Worm (Caenorhabditis elegans) whole organism, young adult: Measurements from ENCODE around the gene Y55B1AR.2.

Experiments used
- B0336.3 ChIP-seq: fragments of 200-800 bp; sonication (Bioruptor generic); IDR thresholded peaks from 2 replicates; pipeline ENCODE4 v1.3.6; 2022; ENCODE audit warnings: missing genetic modification characterization, missing compliant biosample characterization
- C06A6.2 ChIP-seq: fragments of 200-800 bp; sonication (Bioruptor generic); conservative IDR thresholded peaks from 2 replicates; pipeline ENCODE4 v1.3.6; 2022; ENCODE audit warnings: missing genetic modification characterization, missing compliant biosample characterization
- C17E4.6 ChIP-seq: fragments of 200-800 bp; sonication (Bioruptor generic); IDR thresholded peaks from 2 replicates; pipeline ENCODE4 v1.3.6; 2022; ENCODE audit warnings: missing genetic modification reagents, missing genetic modification characterization, missing compliant biosample characterization
- F23B12.7 ChIP-seq: sonication (generic microtip); optimal IDR thresholded peaks from 2 replicates; lab custom pipeline; 2017; ENCODE audit warnings: missing genetic modification characterization, mild to moderate bottlenecking, missing compliant biosample characterization, antibody characterized with exemption, moderate library complexity; ENCODE audit not compliant: insufficient read depth
- F37B4.10 ChIP-seq: fragments of 200-800 bp; sonication (Bioruptor generic); IDR thresholded peaks from 2 replicates; pipeline ENCODE4 v1.3.6; 2022; ENCODE audit warnings: missing genetic modification characterization, missing compliant biosample characterization
- F52B5.7 ChIP-seq: sonication (generic microtip); optimal IDR thresholded peaks from 2 replicates; lab custom pipeline; 2016; ENCODE audit warnings: mild to moderate bottlenecking, missing genetic modification characterization, missing compliant biosample characterization
- T07F8.4 ChIP-seq: sonication (generic microtip); optimal IDR thresholded peaks from 2 replicates; lab custom pipeline; 2016; ENCODE audit warnings: mild to moderate bottlenecking, missing genetic modification characterization, moderate library complexity, missing compliant biosample characterization
- T26A5.8 ChIP-seq: sonication (generic microtip); optimal IDR thresholded peaks from 2 replicates; lab custom pipeline; 2016; ENCODE audit warnings: missing genetic modification characterization, missing compliant biosample characterization
- Y67H2A.10 ChIP-seq: fragments of 200-800 bp; sonication (Bioruptor generic); conservative IDR thresholded peaks from 2 replicates; pipeline ENCODE4 v1.3.6; 2022; ENCODE audit warnings: missing genetic modification reagents, missing genetic modification characterization, missing compliant biosample characterization
- akir-1 ChIP-seq: fragments of 200-800 bp; sonication (Bioruptor generic); optimal IDR thresholded peaks from 2 replicates; lab custom pipeline; 2018; ENCODE audit warnings: mild to moderate bottlenecking, missing genetic modification characterization, moderate library complexity, missing compliant biosample characterization
- ama-1 ChIP-seq, 3 experiments: fragments of 150-350 bp in 1 of 3; sonication (generic microtip) in 2 of 3; optimal IDR thresholded peaks; 2 replicates each; lab custom pipeline; 2014 to 2018; ENCODE audit warnings: missing biosample characterization in 2 of 3, missing genetic modification characterization in 2 of 3, missing genetic modification reagents in 2 of 3
- aptf-3 ChIP-seq: fragments of 200-800 bp; sonication (Bioruptor generic); IDR thresholded peaks from 2 replicates; pipeline ENCODE4 v1.3.6; 2022; ENCODE audit warnings: missing genetic modification characterization, missing compliant biosample characterization
- athp-1 ChIP-seq: sonication (generic microtip); optimal IDR thresholded peaks from 2 replicates; lab custom pipeline; 2017; ENCODE audit warnings: mild to moderate bottlenecking, missing genetic modification characterization, missing compliant biosample characterization
- ccch-3 ChIP-seq: fragments of 200-800 bp; sonication (Bioruptor generic); optimal IDR thresholded peaks from 2 replicates; lab custom pipeline; 2018; ENCODE audit warnings: mild to moderate bottlenecking, missing genetic modification characterization, missing compliant biosample characterization
- cebp-1 ChIP-seq, 2 experiments: fragments of 200-800 bp in 1 of 2; sonication (Bioruptor generic) in 1 of 2; sonication (generic microtip) in 1 of 2; IDR thresholded peaks in 1 of 2; optimal IDR thresholded peaks in 1 of 2; 2 replicates each; pipeline versions ENCODE4 v1.3.6 to Lab custom; 2017 to 2022; ENCODE audit warnings: missing compliant biosample characterization in 2 of 2, missing genetic modification characterization in 2 of 2, mild to moderate bottlenecking in 1 of 2, missing genetic modification reagents in 1 of 2, moderate library complexity in 1 of 2
- cebp-2 ChIP-seq: fragments of 200-800 bp; sonication (Bioruptor generic); IDR thresholded peaks from 2 replicates; pipeline ENCODE4 v1.3.6; 2022; ENCODE audit warnings: missing genetic modification characterization, missing compliant biosample characterization
- ceh-27 ChIP-seq: fragments of 200-800 bp; sonication (Bioruptor generic); optimal IDR thresholded peaks from 2 replicates; lab custom pipeline; 2018; ENCODE audit warnings: mild to moderate bottlenecking, missing genetic modification characterization, moderate library complexity, missing compliant biosample characterization
- ceh-40 ChIP-seq: fragments of 200-800 bp; sonication (Bioruptor generic); IDR thresholded peaks from 2 replicates; pipeline ENCODE4 v1.3.6; 2022; ENCODE audit warnings: missing genetic modification characterization, missing compliant biosample characterization
- ceh-58 ChIP-seq: fragments of 200-800 bp; sonication (Bioruptor generic); IDR thresholded peaks from 2 replicates; pipeline ENCODE4 v1.3.6; 2022; ENCODE audit warnings: missing genetic modification characterization, missing compliant biosample characterization
- efl-1 ChIP-seq: fragments of 150-350 bp; optimal IDR thresholded peaks from 2 replicates; lab custom pipeline; 2014; ENCODE audit warnings: missing biosample characterization, missing genetic modification reagents, missing genetic modification characterization
- gei-17 ChIP-seq: fragments of 200-800 bp; sonication (Bioruptor generic); optimal IDR thresholded peaks from 2 replicates; lab custom pipeline; 2018; ENCODE audit warnings: mild to moderate bottlenecking, missing genetic modification characterization, missing compliant biosample characterization
- him-1 ChIP-seq: sonication (generic microtip); optimal IDR thresholded peaks from 2 replicates; lab custom pipeline; 2016; ENCODE audit warnings: missing genotype, missing genetic modification reagents, missing genetic modification characterization, missing compliant biosample characterization
- hmg-20 ChIP-seq: fragments of 200-800 bp; sonication (Bioruptor generic); IDR thresholded peaks from 2 replicates; pipeline ENCODE4 v1.3.6; 2022; ENCODE audit warnings: missing genetic modification reagents, missing genetic modification characterization, missing compliant biosample characterization
- lag-1 ChIP-seq: fragments of 200-800 bp; sonication (Bioruptor generic); IDR thresholded peaks from 2 replicates; pipeline ENCODE4 v1.3.6; 2022; ENCODE audit warnings: missing genetic modification reagents, missing genetic modification characterization, missing compliant biosample characterization
- let-526 ChIP-seq: fragments of 200-800 bp; sonication (Bioruptor generic); IDR thresholded peaks from 2 replicates; pipeline ENCODE4 v1.3.6; 2022; ENCODE audit warnings: missing genetic modification reagents, missing genetic modification characterization, missing compliant biosample characterization
- lir-1 ChIP-seq: fragments of 200-800 bp; sonication (Bioruptor generic); conservative IDR thresholded peaks from 2 replicates; pipeline ENCODE4 v1.3.6; 2022; ENCODE audit warnings: missing genetic modification reagents, missing genetic modification characterization, missing compliant biosample characterization
- madf-10 ChIP-seq: sonication (generic microtip); optimal IDR thresholded peaks from 2 replicates; lab custom pipeline; 2016; ENCODE audit warnings: mild to moderate bottlenecking, missing genetic modification characterization, missing compliant biosample characterization
- madf-8 ChIP-seq: fragments of 200-800 bp; sonication (Bioruptor generic); conservative IDR thresholded peaks from 2 replicates; pipeline ENCODE4 v1.3.6; 2022; ENCODE audit warnings: missing genetic modification reagents, missing genetic modification characterization, missing compliant biosample characterization
- mcd-1 ChIP-seq: fragments of 200-800 bp; sonication (Bioruptor generic); IDR thresholded peaks from 2 replicates; pipeline ENCODE4 v1.3.6; 2022; ENCODE audit warnings: missing genetic modification reagents, missing genetic modification characterization, missing compliant biosample characterization
- nhr-120 ChIP-seq: fragments of 200-800 bp; sonication (Bioruptor generic); IDR thresholded peaks from 2 replicates; pipeline ENCODE4 v1.3.6; 2022; ENCODE audit warnings: missing genetic modification characterization, missing compliant biosample characterization
- nhr-90 ChIP-seq: sonication (generic microtip); optimal IDR thresholded peaks from 2 replicates; lab custom pipeline; 2016; ENCODE audit warnings: missing genotype, mild to moderate bottlenecking, missing genetic modification characterization, missing compliant biosample characterization
- pbrm-1 ChIP-seq: fragments of 200-800 bp; sonication (Bioruptor generic); IDR thresholded peaks from 2 replicates; pipeline ENCODE4 v1.3.6; 2022; ENCODE audit warnings: missing genetic modification reagents, missing genetic modification characterization, missing compliant biosample characterization
- pha-4 ChIP-seq: fragments of 150-350 bp; sonication (generic microtip); optimal IDR thresholded peaks from 2 replicates; lab custom pipeline; 2014; ENCODE audit warnings: missing biosample characterization, missing genetic modification reagents, missing genetic modification characterization
- rcor-1 ChIP-seq: fragments of 200-800 bp; sonication (Bioruptor generic); IDR thresholded peaks from 2 replicates; pipeline ENCODE4 v1.3.6; 2022; ENCODE audit warnings: missing genetic modification reagents, missing genetic modification characterization, missing compliant biosample characterization
- rec-8 ChIP-seq, 2 experiments: sonication (generic microtip); optimal IDR thresholded peaks; 2 replicates each; lab custom pipeline; 2016; ENCODE audit warnings: mild to moderate bottlenecking in 2 of 2, missing genetic modification characterization in 2 of 2, missing genetic modification reagents in 2 of 2, missing genotype in 2 of 2, missing biosample characterization in 1 of 2, missing compliant biosample characterization in 1 of 2, moderate library complexity in 1 of 2
- rpc-1 ChIP-seq, 2 experiments: fragments of 150-350 bp in 1 of 2; sonication (generic microtip) in 1 of 2; optimal IDR thresholded peaks; 2 replicates each; lab custom pipeline; 2014 to 2018; ENCODE audit warnings: missing biosample characterization in 1 of 2, missing genetic modification characterization in 1 of 2, missing genetic modification reagents in 1 of 2, missing genotype in 1 of 2
- somi-1 ChIP-seq: fragments of 200-800 bp; sonication (Bioruptor generic); optimal IDR thresholded peaks from 2 replicates; lab custom pipeline; 2018; ENCODE audit warnings: mild to moderate bottlenecking, missing genetic modification characterization, missing compliant biosample characterization
- tbx-9 ChIP-seq: sonication (generic microtip); optimal IDR thresholded peaks from 2 replicates; lab custom pipeline; 2016; ENCODE audit warnings: borderline replicate concordance, missing genetic modification characterization, inconsistent platforms, missing compliant biosample characterization
- unc-130 ChIP-seq: sonication (generic microtip); optimal IDR thresholded peaks from 2 replicates; lab custom pipeline; 2016; ENCODE audit warnings: missing genetic modification reagents, missing genetic modification characterization, missing compliant biosample characterization
- unc-62 ChIP-seq: fragments of 150-350 bp; optimal IDR thresholded peaks from 2 replicates; lab custom pipeline; 2014; ENCODE audit warnings: missing biosample characterization, missing genetic modification reagents, missing genetic modification characterization
- zfh-2 ChIP-seq: fragments of 200-800 bp; sonication (Bioruptor generic); conservative IDR thresholded peaks from 2 replicates; pipeline ENCODE4 v1.3.6; 2022; ENCODE audit warnings: missing genetic modification reagents, missing genetic modification characterization, missing compliant biosample characterization
- ztf-6 ChIP-seq: fragments of 200-800 bp; sonication (Bioruptor generic); IDR thresholded peaks from 2 replicates; pipeline ENCODE4 v1.3.6; 2022; ENCODE audit warnings: missing genetic modification reagents, missing genetic modification characterization, missing compliant biosample characterization

The Y55B1AR.2 gene

ce11 chrIII:617467-617866 is 18.9 kb upstream of the Y55B1AR.2 start, which contains the start of gene T19C3.2 (continued):
- TF ChIP-seq unc-62, result no peak
- TF ChIP-seq F52B5.7 (tag; lab: Kevin White, UChicago), result no peak
- TF ChIP-seq, all 124 proteins: peak for 0

DNA sequence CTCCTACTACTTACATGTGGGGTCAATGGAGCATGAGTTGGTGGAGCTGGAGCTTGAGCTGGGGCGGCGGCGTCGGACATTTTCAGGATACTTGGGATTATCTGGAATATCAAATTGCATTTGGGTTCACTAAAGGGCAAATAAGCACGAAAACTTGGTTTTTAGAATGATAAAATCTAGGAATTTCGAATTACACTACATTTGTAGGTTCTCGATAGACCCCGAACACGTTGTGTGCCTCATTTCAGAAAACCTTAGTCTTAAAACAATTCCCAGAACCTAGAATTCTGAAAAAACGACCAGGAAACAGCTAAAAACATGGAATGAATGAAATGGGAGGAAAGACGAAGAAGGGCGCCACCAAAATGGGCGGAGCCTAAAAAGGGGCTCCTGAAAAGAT is 15.9 kb upstream of the Y55B1AR.2 start, which contains the start of gene T19C3.3:
Gene T19C3.3 (minus strand): TSS at position 101 of the 400 bp plus-strand sequence.
- TF ChIP-seq rcor-1 (no peak), ceh-58 (no peak), cebp-1 (GFP tag; IDR thresholded peaks at IDR 0.05; lab: Robert Waterston, UW) (no peak), cebp-1 (tag; optimal IDR thresholded peaks at IDR 0.05; lab: Kevin White, UChicago) (no peak), hmg-20 (GFP tag; lab: Robert Waterston, UW) (no peak), ztf-6 (GFP tag; lab: Robert Waterston, UW) (no peak), unc-130 (GFP tag; lab: Kevin White, UChicago) (no peak), F37B4.10 (no peak), rec-8 (tag; optimal IDR thresholded peaks at IDR 0.05; lab: Kevin White, UChicago) (no peak), T07F8.4 (no peak), efl-1 (GFP tag; lab: Kevin White, UChicago) (no peak), athp-1 (no peak), gei-17 (no peak), nhr-120 (no peak), nhr-90 (tag; lab: Kevin White, UChicago) (no peak), ceh-40 (GFP tag; lab: Robert Waterston, UW) (no peak), pbrm-1 (no peak), zfh-2 (GFP tag; lab: Robert Waterston, UW) (no peak), F23B12.7 (tag; lab: Kevin White, UChicago) (no peak)

- TF ChIP-seq T26A5.8 (tag; lab: Kevin White, UChicago), result no peak
- no peak for TF ChIP-seq madf-10 (tag; lab: Kevin White, UChicago)
- TF ChIP-seq cebp-2 (GFP tag; lab: Robert Waterston, UW), result no peak
- TF ChIP-seq ama-1 (optimal IDR thresholded peaks at IDR 0.05; lab: Kevin White, UChicago), result no peak
- TF ChIP-seq ama-1 (GFP tag; optimal IDR thresholded peaks at IDR 0.05; lab: Kevin White, UChicago), result no peak
- TF ChIP-seq aptf-3, result no peak
- no peak for TF ChIP-seq madf-8 (GFP tag; lab: Robert Waterston, UW)
- TF ChIP-seq tbx-9 (tag; lab: Kevin White, UChicago), result no peak
- TF ChIP-seq akir-1 (GFP tag; lab: Kevin White, UChicago), result no peak
- no peak for TF ChIP-seq cebp-1 (GFP tag; IDR thresholded peaks at IDR 0.05; lab: Robert Waterston, UW)
- no peak for TF ChIP-seq cebp-1 (tag; optimal IDR thresholded peaks at IDR 0.05; lab: Kevin White, UChicago)
- no peak for TF ChIP-seq C06A6.2 (GFP tag; lab: Robert Waterston, UW)
- no peak for TF ChIP-seq B0336.3 (GFP tag; lab: Robert Waterston, UW)
Measured at ce11 chrIII:612759-613158, 14.2 kb upstream of the Y55B1AR.2 start.

DNA sequence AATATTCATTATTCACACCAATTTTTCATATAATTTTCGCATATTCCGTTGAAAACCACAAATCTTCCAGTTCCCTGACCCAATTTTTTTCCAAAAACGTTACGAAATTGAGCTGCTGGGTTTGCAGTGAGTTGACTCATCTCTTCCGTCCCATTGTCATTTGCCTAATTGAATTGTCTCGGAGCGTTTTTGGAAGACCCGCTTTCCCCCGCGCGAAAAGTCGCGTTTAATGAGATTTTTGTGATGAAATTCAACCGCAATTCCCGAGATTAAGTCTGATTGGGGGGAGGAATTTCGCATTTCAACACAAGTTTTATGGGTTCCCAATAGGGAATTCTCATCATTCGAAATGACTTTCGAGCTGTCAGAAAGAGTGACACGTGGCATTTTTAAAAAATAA is 13.3 kb upstream of the Y55B1AR.2 start:
- TF ChIP-seq C06A6.2 (GFP tag; lab: Robert Waterston, UW) (no peak), pha-4 (no peak), C17E4.6 (no peak), let-526 (GFP tag; lab: Robert Waterston, UW) (no peak), ccch-3 (no peak), pbrm-1 (no peak), lag-1 (GFP tag; lab: Robert Waterston, UW) (no peak), rpc-1 (optimal IDR thresholded peaks at IDR 0.05; lab: Kevin White, UChicago) (no peak), rpc-1 (tag; optimal IDR thresholded peaks at IDR 0.05; lab: Kevin White, UChicago) (no peak), him-1 (tag; lab: Kevin White, UChicago) (no peak), lir-1 (GFP tag; lab: Robert Waterston, UW) (no peak), B0336.3 (GFP tag; lab: Robert Waterston, UW) (no peak), mcd-1 (GFP tag; lab: Robert Waterston, UW) (no peak), ceh-27 (GFP tag; lab: Kevin White, UChicago) (no peak), Y67H2A.10 (GFP tag; lab: Robert Waterston, UW) (no peak), gei-17 (no peak), rec-8 (tag; optimal IDR thresholded peaks at IDR 0.05; lab: Kevin White, UChicago) (no peak), somi-1 (GFP tag; lab: Kevin White, UChicago) (no peak)
